Fruit fly (Drosophila melanogaster) whole organism, embryonic: ENCODE data around the gene nbs.

Source experiments
- Bdp1 ChIP-seq: fragments of 200-800 bp; sonication (Bioruptor generic); optimal IDR thresholded peaks from 3 replicates; lab custom pipeline; 2016; ENCODE audit warnings: missing biosample characterization, missing genetic modification characterization
- CG10321 ChIP-seq: fragments of 200-800 bp; sonication (Bioruptor generic); IDR thresholded peaks from 2 replicates; pipeline ENCODE4 v1.3.6; 2022; ENCODE audit warnings: missing biosample characterization, missing genetic modification characterization
- CG10959 ChIP-seq: fragments of 200-800 bp; sonication (Bioruptor generic); IDR thresholded peaks from 2 replicates; pipeline ENCODE4 v1.3.6; 2022; ENCODE audit warnings: missing biosample characterization, missing genetic modification characterization
- CG13123 ChIP-seq: fragments of 200-800 bp; sonication (Bioruptor generic); optimal IDR thresholded peaks from 2 replicates; lab custom pipeline; 2016; ENCODE audit warnings: missing biosample characterization, missing genetic modification characterization
- CG13894 ChIP-seq: fragments of 200-800 bp; sonication (Bioruptor generic); optimal IDR thresholded peaks from 3 replicates; lab custom pipeline; 2018; ENCODE audit warnings: missing biosample characterization, mild to moderate bottlenecking, missing genetic modification characterization, moderate library complexity
- CG14710 ChIP-seq: fragments of 200-800 bp; sonication (Bioruptor generic); optimal IDR thresholded peaks from 3 replicates; lab custom pipeline; 2019; ENCODE audit warnings: missing biosample characterization, mild to moderate bottlenecking, missing genetic modification characterization, moderate library complexity
- CG14965 ChIP-seq: fragments of 200-800 bp; sonication (Bioruptor generic); optimal IDR thresholded peaks from 2 replicates; lab custom pipeline; 2016; ENCODE audit warnings: missing biosample characterization, missing genetic modification characterization, borderline replicate concordance
- CG15269 ChIP-seq: fragments of 200-800 bp; sonication (Bioruptor generic); optimal IDR thresholded peaks from 2 replicates; lab custom pipeline; 2018; ENCODE audit warnings: missing biosample characterization, mild to moderate bottlenecking, missing genetic modification characterization, moderate library complexity
- CG17186 ChIP-seq: fragments of 200-800 bp; sonication (Bioruptor generic); optimal IDR thresholded peaks from 3 replicates; lab custom pipeline; 2017; ENCODE audit warnings: missing biosample characterization, missing genetic modification reagents, missing genetic modification characterization
- CG17912 ChIP-seq: fragments of 200-800 bp; sonication (Bioruptor generic); optimal IDR thresholded peaks from 2 replicates; lab custom pipeline; 2018; ENCODE audit warnings: missing biosample characterization, mild to moderate bottlenecking, missing genetic modification characterization
- CG1792 ChIP-seq: fragments of 200-800 bp; sonication (Bioruptor generic); optimal IDR thresholded peaks from 2 replicates; lab custom pipeline; 2016; ENCODE audit warnings: missing biosample characterization, missing genetic modification characterization
- CG18764 ChIP-seq: fragments of 200-800 bp; sonication (Bioruptor generic); optimal IDR thresholded peaks from 3 replicates; lab custom pipeline; 2016; ENCODE audit warnings: missing biosample characterization, missing genetic modification characterization
- CG2678 ChIP-seq: fragments of 200-800 bp; sonication (Bioruptor generic); optimal IDR thresholded peaks from 3 replicates; lab custom pipeline; 2019; ENCODE audit warnings: missing biosample characterization, mild to moderate bottlenecking, missing genetic modification characterization, moderate library complexity
- CG32767 ChIP-seq: fragments of 200-800 bp; sonication (Bioruptor generic); IDR thresholded peaks from 2 replicates; pipeline ENCODE4 v1.3.6; 2022; ENCODE audit warnings: missing biosample characterization, missing genetic modification characterization
- CG4404 ChIP-seq: fragments of 200-800 bp; sonication (Bioruptor generic); IDR thresholded peaks from 2 replicates; pipeline ENCODE4 v1.3.6; 2022; ENCODE audit warnings: missing biosample characterization, missing genetic modification characterization
- CG4854 ChIP-seq: fragments of 200-800 bp; sonication (Bioruptor generic); optimal IDR thresholded peaks from 2 replicates; lab custom pipeline; 2016; ENCODE audit warnings: missing biosample characterization, missing genetic modification characterization, inconsistent platforms
- CG6272 ChIP-seq: fragments of 200-800 bp; sonication (Bioruptor generic); IDR thresholded peaks from 2 replicates; pipeline ENCODE4 v1.3.6; 2022; ENCODE audit warnings: missing biosample characterization, missing genetic modification characterization
- CG6654 ChIP-seq: fragments of 200-800 bp; sonication (Bioruptor generic); optimal IDR thresholded peaks from 2 replicates; lab custom pipeline; 2017; ENCODE audit warnings: missing biosample characterization, mild to moderate bottlenecking, missing genetic modification characterization
- CG8765 ChIP-seq: fragments of 200-800 bp; sonication (Bioruptor generic); IDR thresholded peaks from 2 replicates; pipeline ENCODE4 v1.3.6; 2022; ENCODE audit warnings: missing biosample characterization, missing genetic modification characterization
- CG9437 ChIP-seq: fragments of 200-800 bp; sonication (Bioruptor generic); optimal IDR thresholded peaks from 2 replicates; lab custom pipeline; 2018; ENCODE audit warnings: missing biosample characterization, mild to moderate bottlenecking, missing genetic modification characterization
- D19A ChIP-seq: fragments of 200-800 bp; optimal IDR thresholded peaks from 3 replicates; lab custom pipeline; 2019; ENCODE audit warnings: missing biosample characterization, mild to moderate bottlenecking, missing genetic modification characterization, moderate library complexity
- Dbx ChIP-seq: fragments of 200-800 bp; sonication (Bioruptor generic); IDR thresholded peaks from 3 replicates; pipeline ENCODE4 v1.3.6; 2022; ENCODE audit warnings: missing biosample characterization, missing genetic modification characterization
- E2f2 ChIP-seq: fragments of 200-800 bp; sonication (Bioruptor generic); IDR thresholded peaks from 2 replicates; pipeline ENCODE4 v1.3.6; 2022; ENCODE audit warnings: missing biosample characterization, missing genetic modification characterization
- Fer2 ChIP-seq: fragments of 200-800 bp; sonication (Bioruptor generic); optimal IDR thresholded peaks from 2 replicates; lab custom pipeline; 2018; ENCODE audit warnings: missing biosample characterization, mild to moderate bottlenecking, missing genetic modification characterization, moderate library complexity
- H2.0 ChIP-seq: fragments of 200-800 bp; sonication (Bioruptor generic); IDR thresholded peaks from 2 replicates; pipeline ENCODE4 v1.3.6; 2022; ENCODE audit warnings: missing biosample characterization, missing genetic modification characterization
- HHEX ChIP-seq: fragments of 200-800 bp; sonication (Bioruptor generic); optimal IDR thresholded peaks from 3 replicates; lab custom pipeline; 2017; ENCODE audit warnings: missing biosample characterization, mild to moderate bottlenecking, missing genetic modification characterization, missing genetic modification reagents
- HLH54F ChIP-seq: fragments of 200-800 bp; sonication (Bioruptor generic); optimal IDR thresholded peaks from 3 replicates; lab custom pipeline; 2016; ENCODE audit warnings: missing biosample characterization, missing genetic modification characterization
- HmgZ ChIP-seq: fragments of 200-800 bp; sonication (Bioruptor generic); optimal IDR thresholded peaks from 2 replicates; lab custom pipeline; 2018; ENCODE audit warnings: missing biosample characterization, mild to moderate bottlenecking, missing genetic modification characterization
- Hmr ChIP-seq: fragments of 200-800 bp; sonication (Bioruptor generic); optimal IDR thresholded peaks from 3 replicates; lab custom pipeline; 2017; ENCODE audit warnings: mild to moderate bottlenecking, missing biosample characterization, missing genetic modification reagents, missing genetic modification characterization
- Hr51 ChIP-seq, 2 experiments: fragments of 200-800 bp; sonication (Bioruptor generic); optimal IDR thresholded peaks; 2 replicates in 1 of 2; 3 replicates in 1 of 2; lab custom pipeline; 2016 to 2018; ENCODE audit warnings: missing biosample characterization in 2 of 2, missing genetic modification characterization in 2 of 2, mild to moderate bottlenecking in 1 of 2, moderate library complexity in 1 of 2
- Mad ChIP-seq: fragments of 200-800 bp; sonication (Bioruptor generic); optimal IDR thresholded peaks from 2 replicates; lab custom pipeline; 2016; ENCODE audit warnings: missing biosample characterization, missing genetic modification characterization
- PHDP ChIP-seq: fragments of 200-800 bp; sonication (Bioruptor generic); optimal IDR thresholded peaks from 3 replicates; lab custom pipeline; 2018; ENCODE audit warnings: missing biosample characterization, mild to moderate bottlenecking, missing genetic modification characterization, moderate library complexity
- Sox102F ChIP-seq: fragments of 200-800 bp; sonication (Bioruptor generic); optimal IDR thresholded peaks from 2 replicates; lab custom pipeline; 2018; ENCODE audit warnings: missing biosample characterization, mild to moderate bottlenecking, missing genetic modification characterization, moderate library complexity
- Vsx1 ChIP-seq: fragments of 200-800 bp; sonication (Bioruptor generic); optimal IDR thresholded peaks from 2 replicates; lab custom pipeline; 2017; ENCODE audit warnings: missing biosample characterization, mild to moderate bottlenecking, missing genetic modification characterization, missing genetic modification reagents
- ap ChIP-seq: fragments of 200-800 bp; sonication (Bioruptor generic); IDR thresholded peaks from 2 replicates; pipeline ENCODE4 v1.3.6; 2022; ENCODE audit warnings: missing biosample characterization, missing genetic modification characterization
- ara ChIP-seq: fragments of 200-800 bp; sonication (Bioruptor generic); IDR thresholded peaks from 2 replicates; pipeline ENCODE4 v1.3.6; 2022; ENCODE audit warnings: missing biosample characterization, missing genetic modification characterization
- btn ChIP-seq: fragments of 200-800 bp; sonication (Bioruptor generic); optimal IDR thresholded peaks from 2 replicates; lab custom pipeline; 2016; ENCODE audit warnings: missing biosample characterization, missing genetic modification characterization
- chm ChIP-seq: fragments of 200-800 bp; sonication (Bioruptor generic); IDR thresholded peaks from 2 replicates; pipeline ENCODE4 v1.3.6; 2022; ENCODE audit warnings: missing biosample characterization, missing genetic modification characterization
- crc ChIP-seq: fragments of 200-800 bp; sonication (Bioruptor generic); optimal IDR thresholded peaks from 2 replicates; lab custom pipeline; 2016; ENCODE audit warnings: missing biosample characterization, missing genetic modification characterization
- dmrt99B ChIP-seq: fragments of 200-800 bp; sonication (Bioruptor generic); optimal IDR thresholded peaks from 2 replicates; lab custom pipeline; 2018; ENCODE audit warnings: missing biosample characterization, mild to moderate bottlenecking, missing genetic modification characterization, moderate library complexity
- eyg ChIP-seq: fragments of 200-800 bp; sonication (Bioruptor generic); optimal IDR thresholded peaks from 3 replicates; lab custom pipeline; 2016; ENCODE audit warnings: missing biosample characterization, missing genetic modification characterization
- jumu ChIP-seq: fragments of 200-800 bp; sonication (Bioruptor generic); optimal IDR thresholded peaks from 3 replicates; lab custom pipeline; 2016; ENCODE audit warnings: missing biosample characterization, missing genetic modification characterization
- klu ChIP-seq: fragments of 200-800 bp; sonication (Bioruptor generic); IDR thresholded peaks from 2 replicates; pipeline ENCODE4 v1.3.6; 2022; ENCODE audit warnings: missing biosample characterization, missing genetic modification characterization
- kni ChIP-seq: fragments of 200-800 bp; sonication (Bioruptor generic); optimal IDR thresholded peaks from 3 replicates; lab custom pipeline; 2017; ENCODE audit warnings: mild to moderate bottlenecking, missing biosample characterization, missing genetic modification reagents, missing genetic modification characterization
- pho ChIP-seq: fragments of 200-800 bp; sonication (Bioruptor generic); optimal IDR thresholded peaks from 2 replicates; lab custom pipeline; 2016; ENCODE audit warnings: missing biosample characterization, missing genetic modification characterization
- prd ChIP-seq, 3 experiments: fragments of >200 bp in 2 of 3; fragments of 200-800 bp in 1 of 3; sonication (Bioruptor generic) in 1 of 3; optimal IDR thresholded peaks in 2 of 3; IDR thresholded peaks in 1 of 3; 2 replicates in 2 of 3; 3 replicates in 1 of 3; pipeline versions ENCODE4 v1.3.6 to Lab custom; 2017 to 2022; ENCODE audit warnings: missing biosample characterization in 1 of 3, missing genetic modification characterization in 1 of 3
- psq ChIP-seq: fragments of 200-800 bp; sonication (Bioruptor generic); optimal IDR thresholded peaks from 2 replicates; lab custom pipeline; 2017; ENCODE audit warnings: missing biosample characterization, missing genetic modification characterization
- ro ChIP-seq: fragments of 200-800 bp; sonication (Bioruptor generic); IDR thresholded peaks from 2 replicates; pipeline ENCODE4 v1.3.6; 2022; ENCODE audit warnings: missing biosample characterization, missing genetic modification characterization
- sob ChIP-seq: fragments of 200-800 bp; sonication (Bioruptor generic); IDR thresholded peaks from 2 replicates; pipeline ENCODE4 v1.3.6; 2022; ENCODE audit warnings: missing biosample characterization, missing genetic modification characterization
- unc-4 ChIP-seq: fragments of 200-800 bp; sonication (Bioruptor generic); IDR thresholded peaks from 2 replicates; pipeline ENCODE4 v1.3.6; 2022; ENCODE audit warnings: missing biosample characterization, missing genetic modification characterization; ENCODE audit not compliant: partially characterized antibody
- wor ChIP-seq: fragments of 200-800 bp; sonication (Bioruptor generic); IDR thresholded peaks from 2 replicates; pipeline ENCODE4 v1.3.6; 2022; ENCODE audit warnings: missing biosample characterization, missing genetic modification characterization
- yki ChIP-seq: fragments of >200 bp; optimal IDR thresholded peaks from 3 replicates; lab custom pipeline; 2018

The nbs gene

dm6 chr3L:9742342-9742741, 19.3 kb upstream of the nbs start (continued):
- TF ChIP-seq Hmr (GFP tag; lab: Kevin White, UChicago) (no peak), CG1792 (GFP tag; lab: Kevin White, UChicago) (no peak), Bdp1 (GFP tag; lab: Kevin White, UChicago) (no peak), CG18764 (GFP tag; lab: Kevin White, UChicago) (no peak), CG17912 (no peak), Sox102F (GFP tag; lab: Kevin White, UChicago) (no peak), unc-4 (GFP tag; lab: Robert Waterston, UW) (no peak), CG32767 (GFP tag; lab: Robert Waterston, UW) (no peak), CG9437 (GFP tag; lab: Kevin White, UChicago) (no peak), CG14710 (peak; percentile 50), ara (GFP tag; lab: Robert Waterston, UW) (no peak), pho (GFP tag; lab: Kevin White, UChicago) (no peak), HLH54F (no peak), Hr51 (GFP tag; optimal IDR thresholded peaks at IDR 0.05; lab: Kevin White, UChicago) (no peak), chm (GFP tag; lab: Robert Waterston, UW) (no peak), eyg (GFP tag; lab: Kevin White, UChicago) (no peak), CG4854 (GFP tag; lab: Kevin White, UChicago) (no peak), kni (GFP tag; lab: Kevin White, UChicago) (no peak), PHDP (no peak), CG14965 (GFP tag; lab: Kevin White, UChicago) (no peak), CG10959 (no peak), CG6272 (no peak), dmrt99B (peak; percentile 3), CG13123 (GFP tag; lab: Kevin White, UChicago) (no peak), HmgZ (tag; lab: Kevin White, UChicago) (no peak), CG15269 (no peak), CG4404 (no peak), CG10321 (GFP tag; lab: Robert Waterston, UW) (no peak), CG6654 (GFP tag; lab: Kevin White, UChicago) (no peak), Mad (GFP tag; lab: Kevin White, UChicago) (no peak), yki (lab: Kevin White, UChicago) (no peak), prd (optimal IDR thresholded peaks at IDR 0.05; lab: Kevin White, UChicago) (no peak), prd (GFP tag; IDR thresholded peaks at IDR 0.05; lab: Robert Waterston, UW) (peak; percentile 24; the same call in 1 of the 3 replicates), klu (GFP tag; lab: Robert Waterston, UW) (no peak), ap (no peak), wor (GFP tag; lab: Robert Waterston, UW) (no peak), ro (GFP tag; lab: Robert Waterston, UW) (no peak), crc (GFP tag; lab: Kevin White, UChicago) (no peak), psq (GFP tag; lab: Kevin White, UChicago) (no peak), jumu (no peak), E2f2 (GFP tag; lab: Robert Waterston, UW) (no peak), HHEX (GFP tag; lab: Kevin White, UChicago) (no peak), Dbx (GFP tag; lab: Robert Waterston, UW) (no peak), CG13894 (no peak), Vsx1 (GFP tag; lab: Kevin White, UChicago) (no peak), H2.0 (no peak), btn (no peak), CG2678 (tag; lab: Kevin White, UChicago) (no peak), CG17186 (GFP tag; lab: Kevin White, UChicago) (no peak), CG8765 (GFP tag; lab: Robert Waterston, UW) (no peak), Fer2 (no peak), D19A (tag; lab: Kevin White, UChicago) (peak; percentile 4), sob (GFP tag; lab: Robert Waterston, UW) (no peak)
